Comparison of ENCODE assay signal across 3 worm cellular contexts in genomic region chrV:9768828-9769778, ce11.
TF ChIP-seq lines count a peak whose summit lies in the region.

Gene unc-42 (minus strand): TSS chrV:9769391.

TF ChIP-seq in whole organism, L1 larva, 84 proteins besides CTCF, POLR2A, EP300 and RAD21 (continued from another document):
- TF ChIP-seq pax-3 (tag; optimal IDR thresholded peaks at IDR 0.05; lab: Kevin White, UChicago): no peak
- no peak for TF ChIP-seq fos-1 (tag; optimal IDR thresholded peaks at IDR 0.05; lab: Kevin White, UChicago)
- TF ChIP-seq lsy-2 (tag; optimal IDR thresholded peaks at IDR 0.05; lab: Kevin White, UChicago): peak in 1 of 2 experiments; percentile 53
- TF ChIP-seq rnt-1 (tag; optimal IDR thresholded peaks at IDR 0.05; lab: Kevin White, UChicago): no peak
- no peak for TF ChIP-seq skn-1 (tag; optimal IDR thresholded peaks at IDR 0.05; lab: Kevin White, UChicago)
- TF ChIP-seq C04F5.9 (tag; optimal IDR thresholded peaks at IDR 0.05; lab: Kevin White, UChicago): no peak
- TF ChIP-seq ztf-11 (tag; optimal IDR thresholded peaks at IDR 0.05; lab: Kevin White, UChicago): no peak
- peak; percentile 30 for TF ChIP-seq nhr-71 (tag; optimal IDR thresholded peaks at IDR 0.05; lab: Kevin White, UChicago)
- TF ChIP-seq C16A3.4 (tag; optimal IDR thresholded peaks at IDR 0.05; lab: Kevin White, UChicago): no peak
- TF ChIP-seq mab-9 (GFP tag; IDR thresholded peaks at IDR 0.05; lab: Robert Waterston, UW): no peak
- no peak for TF ChIP-seq ztf-4 (tag; optimal IDR thresholded peaks at IDR 0.05; lab: Kevin White, UChicago)
- TF ChIP-seq nhr-77 (tag; optimal IDR thresholded peaks at IDR 0.05; lab: Kevin White, UChicago): no peak
- TF ChIP-seq swsn-7 (tag; optimal IDR thresholded peaks at IDR 0.05; lab: Kevin White, UChicago): peak; percentile 16
- no peak for TF ChIP-seq snpc-4 (tag; optimal IDR thresholded peaks at IDR 0.05; lab: Kevin White, UChicago)
- TF ChIP-seq ces-1 (GFP tag; optimal IDR thresholded peaks at IDR 0.05; lab: Kevin White, UChicago): peak; percentile 100
- TF ChIP-seq egl-27 (tag; optimal IDR thresholded peaks at IDR 0.05; lab: Kevin White, UChicago): no peak
- TF ChIP-seq jun-1 (tag; optimal IDR thresholded peaks at IDR 0.05; lab: Kevin White, UChicago): no peak
- no peak for TF ChIP-seq ceh-88 (GFP tag; IDR thresholded peaks at IDR 0.05; lab: Robert Waterston, UW)
- TF ChIP-seq fkh-4 (tag; optimal IDR thresholded peaks at IDR 0.05; lab: Kevin White, UChicago; ENCODE audit: borderline replicate concordance): no peak
- no peak for TF ChIP-seq nhr-28 (tag; optimal IDR thresholded peaks at IDR 0.05; lab: Kevin White, UChicago)
- TF ChIP-seq Y116A8C.19 (tag; optimal IDR thresholded peaks at IDR 0.05; lab: Kevin White, UChicago; ENCODE audit: borderline replicate concordance): no peak
- no peak for TF ChIP-seq lin-35 (GFP tag; optimal IDR thresholded peaks at IDR 0.05; lab: Kevin White, UChicago)
- TF ChIP-seq ceh-82 (tag; optimal IDR thresholded peaks at IDR 0.05; lab: Kevin White, UChicago): peak in 1 of 3 experiments; percentile 28
- no peak for TF ChIP-seq unc-130 (tag; optimal IDR thresholded peaks at IDR 0.05; lab: Kevin White, UChicago)
- TF ChIP-seq unc-98 (GFP tag; IDR thresholded peaks at IDR 0.05; lab: Robert Waterston, UW): no peak
- TF ChIP-seq nhr-47 (tag; optimal IDR thresholded peaks at IDR 0.05; lab: Kevin White, UChicago): peak; percentile 50
- TF ChIP-seq tlp-1 (tag; optimal IDR thresholded peaks at IDR 0.05; lab: Kevin White, UChicago): no peak
- TF ChIP-seq aha-1 (tag; optimal IDR thresholded peaks at IDR 0.05; lab: Kevin White, UChicago): no peak
- no peak for TF ChIP-seq nhr-20 (tag; optimal IDR thresholded peaks at IDR 0.05; lab: Kevin White, UChicago)
- no peak for TF ChIP-seq zag-1 (tag; optimal IDR thresholded peaks at IDR 0.05; lab: Kevin White, UChicago)
- no peak for TF ChIP-seq blmp-1 (tag; optimal IDR thresholded peaks at IDR 0.05; lab: Kevin White, UChicago)
TF ChIP-seq in whole organism, L1 larva: peak in this region for 10.

TF ChIP-seq in whole organism, L2 larva, 48 proteins besides CTCF, POLR2A, EP300 and RAD21 (continued from another document):
- TF ChIP-seq mab-5 (tag; optimal IDR thresholded peaks at IDR 0.05; lab: Kevin White, UChicago): no peak

TF ChIP-seq in whole organism, L4 larva, 104 proteins besides CTCF, POLR2A, EP300 and RAD21 (continued from another document):
- no peak for TF ChIP-seq hlh-11 (tag; optimal IDR thresholded peaks at IDR 0.05; lab: Kevin White, UChicago)
- TF ChIP-seq daf-12 (tag; optimal IDR thresholded peaks at IDR 0.05; lab: Kevin White, UChicago): no peak
- no peak for TF ChIP-seq nhr-76 (tag; optimal IDR thresholded peaks at IDR 0.05; lab: Kevin White, UChicago)
- TF ChIP-seq nhr-28 (tag; optimal IDR thresholded peaks at IDR 0.05; lab: Kevin White, UChicago): no peak
- no peak for TF ChIP-seq hif-1 (tag; optimal IDR thresholded peaks at IDR 0.05; lab: Kevin White, UChicago)
- no peak for TF ChIP-seq ceh-32 (tag; optimal IDR thresholded peaks at IDR 0.05; lab: Kevin White, UChicago; ENCODE audit: poor library complexity)
- TF ChIP-seq lin-29 (GFP tag; IDR thresholded peaks at IDR 0.05; lab: Robert Waterston, UW): no peak
- TF ChIP-seq zip-11 (GFP tag; IDR thresholded peaks at IDR 0.05; lab: Robert Waterston, UW): no peak
- TF ChIP-seq daf-16 (GFP tag; optimal IDR thresholded peaks at IDR 0.05; lab: Kevin White, UChicago): no peak
- TF ChIP-seq daf-16 (tag; optimal IDR thresholded peaks at IDR 0.05; lab: Kevin White, UChicago): no peak
- TF ChIP-seq nhr-25 (tag; optimal IDR thresholded peaks at IDR 0.05; lab: Kevin White, UChicago; ENCODE audit: borderline replicate concordance, insufficient read depth): no peak
- no peak for TF ChIP-seq nhr-111 (GFP tag; optimal IDR thresholded peaks at IDR 0.05; lab: Kevin White, UChicago)
- TF ChIP-seq unc-62 (GFP tag; optimal IDR thresholded peaks at IDR 0.05 in 1 of 2; lab: Kevin White, UChicago): peak in 1 of 2 experiments; percentile 4
- TF ChIP-seq unc-62 (tag; optimal IDR thresholded peaks at IDR 0.05; lab: Kevin White, UChicago): no peak
- TF ChIP-seq aha-1 (tag; lab: Kevin White, UChicago): peak; percentile 2
- no peak for TF ChIP-seq rbr-2 (tag; optimal IDR thresholded peaks at IDR 0.05; lab: Kevin White, UChicago)
- TF ChIP-seq lsy-2 (tag; optimal IDR thresholded peaks at IDR 0.05; lab: Kevin White, UChicago): peak in 1 of 2 experiments; percentile 40
- TF ChIP-seq daf-8 (GFP tag; IDR thresholded peaks at IDR 0.05; lab: Robert Waterston, UW): no peak
- no peak for TF ChIP-seq lin-15B (tag; optimal IDR thresholded peaks at IDR 0.05; lab: Kevin White, UChicago)
- TF ChIP-seq zfp-3 (GFP tag; conservative IDR thresholded peaks at IDR 0.05; lab: Robert Waterston, UW): no peak
- TF ChIP-seq set-16 (GFP tag; IDR thresholded peaks at IDR 0.05; lab: Robert Waterston, UW): peak; percentile 93
- peak; percentile 100 for TF ChIP-seq ces-1 (GFP tag; optimal IDR thresholded peaks at IDR 0.05; lab: Kevin White, UChicago)
TF ChIP-seq in whole organism, L4 larva: peak in this region for 7.
